Worm (Caenorhabditis elegans): ENCODE results near the gene hum-5.
A peak's percentile ranks its signal among the peaks of the same experiment; 100 is the strongest.

hum-5 gene

DNA sequence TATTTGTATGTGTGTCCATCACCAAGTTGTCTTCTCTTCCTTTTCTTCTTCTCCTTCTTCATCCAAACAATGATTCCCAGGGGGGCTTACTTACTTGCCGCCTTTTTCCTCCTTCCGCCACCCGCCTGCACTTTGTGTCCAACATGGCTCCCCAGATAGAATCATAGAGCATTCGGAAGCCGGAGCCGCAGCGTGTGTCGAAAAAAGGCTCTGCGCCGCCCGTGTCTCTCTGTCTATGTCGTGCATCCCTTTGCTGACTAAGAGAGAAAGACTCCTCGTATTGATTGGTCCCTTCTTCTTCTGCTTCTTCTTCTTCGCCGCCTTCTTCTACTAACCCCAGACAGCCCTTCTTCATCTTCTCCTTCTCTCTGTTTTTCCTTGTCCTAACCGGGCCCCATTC lies 27.1 kb upstream of the hum-5 start:
- TF ChIP-seq sox-2 (GFP tag; IDR thresholded peaks at IDR 0.05) (no peak), nhr-11 (tag; optimal IDR thresholded peaks at IDR 0.05) (no peak), unc-42 (tag; optimal IDR thresholded peaks at IDR 0.05) (peak; percentile 63), ceh-31 (tag; optimal IDR thresholded peaks at IDR 0.05) (peak; percentile 53), odd-2 (tag; optimal IDR thresholded peaks at IDR 0.05) (no peak), pha-2 (tag; optimal IDR thresholded peaks at IDR 0.05) (no peak), ceh-22 (tag; optimal IDR thresholded peaks at IDR 0.05) (no peak), ceh-19 (GFP tag; optimal IDR thresholded peaks at IDR 0.05) (no peak), ceh-45 (GFP tag; IDR thresholded peaks at IDR 0.05) (no peak), elt-2 (tag; optimal IDR thresholded peaks at IDR 0.05) (no peak), elt-4 (tag; optimal IDR thresholded peaks at IDR 0.05) (no peak), gmeb-2 (tag; optimal IDR thresholded peaks at IDR 0.05) (no peak), sdc-2 (tag; optimal IDR thresholded peaks at IDR 0.05) (no peak), npax-4 (tag; optimal IDR thresholded peaks at IDR 0.05) (no peak), pha-4 (tag; optimal IDR thresholded peaks at IDR 0.05) (no peak), tbx-2 (tag; optimal IDR thresholded peaks at IDR 0.05) (peak; percentile 28), K09A11.1 (tag; optimal IDR thresholded peaks at IDR 0.05; ENCODE audit: insufficient read depth) (no peak), ceh-48 (tag; optimal IDR thresholded peaks at IDR 0.05) (peak; percentile 87), ceh-2 (tag; optimal IDR thresholded peaks at IDR 0.05) (no peak), dmd-4 (tag; optimal IDR thresholded peaks at IDR 0.05; ENCODE audit: borderline replicate concordance) (no peak), pax-1 (tag; optimal IDR thresholded peaks at IDR 0.05) (no peak), ref-2 (tag; optimal IDR thresholded peaks at IDR 0.05) (peak; percentile 19), che-1 (tag; optimal IDR thresholded peaks at IDR 0.05) (no peak), tbx-7 (tag; optimal IDR thresholded peaks at IDR 0.05) (no peak), ceh-30 (tag; optimal IDR thresholded peaks at IDR 0.05) (no peak), F13H6.1 (tag; optimal IDR thresholded peaks at IDR 0.05) (no peak), syd-9 (tag; optimal IDR thresholded peaks at IDR 0.05) (no peak), pat-9 (tag; optimal IDR thresholded peaks at IDR 0.05) (no peak), C08G9.2 (tag; optimal IDR thresholded peaks at IDR 0.05) (peak; percentile 13), unc-3 (GFP tag; conservative IDR thresholded peaks at IDR 0.05) (no peak), unc-3 (tag; optimal IDR thresholded peaks at IDR 0.05) (peak; percentile 78), pqm-1 (tag; optimal IDR thresholded peaks at IDR 0.05) (no peak), dve-1 (tag; optimal IDR thresholded peaks at IDR 0.05) (no peak), unc-55 (GFP tag; optimal IDR thresholded peaks at IDR 0.05) (peak; percentile 32), ceh-14 (tag; optimal IDR thresholded peaks at IDR 0.05) (no peak), pag-3 (tag; optimal IDR thresholded peaks at IDR 0.05; ENCODE audit: borderline replicate concordance) (no peak), rnt-1 (tag; optimal IDR thresholded peaks at IDR 0.05) (no peak), mec-3 (tag; optimal IDR thresholded peaks at IDR 0.05; ENCODE audit: borderline replicate concordance) (no peak), lim-6 (tag; optimal IDR thresholded peaks at IDR 0.05) (no peak), ets-4 (tag; optimal IDR thresholded peaks at IDR 0.05) (no peak), lin-11 (tag; optimal IDR thresholded peaks at IDR 0.05) (no peak), nhr-232 (tag; optimal IDR thresholded peaks at IDR 0.05) (no peak), K02D7.2 (tag; optimal IDR thresholded peaks at IDR 0.05) (no peak), ceh-24 (tag; optimal IDR thresholded peaks at IDR 0.05) (no peak), madf-2 (tag; optimal IDR thresholded peaks at IDR 0.05) (no peak), fkh-6 (tag; optimal IDR thresholded peaks at IDR 0.05) (no peak), pros-1 (tag; optimal IDR thresholded peaks at IDR 0.05) (no peak), ttx-3 (tag; optimal IDR thresholded peaks at IDR 0.05) (no peak), Y22D7AL.16 (tag; optimal IDR thresholded peaks at IDR 0.05) (no peak), unc-86 (tag; optimal IDR thresholded peaks at IDR 0.05) (no peak), sox-4 (tag; optimal IDR thresholded peaks at IDR 0.05) (no peak), hlh-15 (tag; optimal IDR thresholded peaks at IDR 0.05) (no peak), ceh-18 (tag; optimal IDR thresholded peaks at IDR 0.05) (peak; percentile 33), ceh-9 (tag; optimal IDR thresholded peaks at IDR 0.05) (no peak)

Data from whole organism, late embryonic.